Worm (Caenorhabditis elegans) whole organism, L2 larva: ENCODE data around the gene F41F3.3.

ENCODE experiments used
- ama-1 ChIP-seq: fragments of 150-350 bp; optimal IDR thresholded peaks from 2 replicates; lab custom pipeline; 2018; ENCODE audit warnings: inconsistent platforms
- lin-39 ChIP-seq: fragments of 150-350 bp; optimal IDR thresholded peaks from 2 replicates; lab custom pipeline; 2014; ENCODE audit warnings: missing biosample characterization, missing genetic modification reagents, missing genetic modification characterization
- lsy-2 ChIP-seq, 2 experiments: fragments of 150-350 bp in 1 of 2; sonication (generic microtip) in 1 of 2; optimal IDR thresholded peaks; 2 replicates each; lab custom pipeline; 2014 to 2017; ENCODE audit warnings: missing biosample characterization in 2 of 2, missing genetic modification characterization in 2 of 2
- nhr-129 ChIP-seq: fragments of 150-350 bp; optimal IDR thresholded peaks from 2 replicates; lab custom pipeline; 2014; ENCODE audit warnings: missing biosample characterization, missing genetic modification characterization
- nhr-23 ChIP-seq: fragments of 150-350 bp; optimal IDR thresholded peaks from 2 replicates; lab custom pipeline; 2014; ENCODE audit warnings: missing biosample characterization, missing genetic modification reagents, missing genetic modification characterization
- unc-62 ChIP-seq: fragments of 150-350 bp; optimal IDR thresholded peaks from 2 replicates; lab custom pipeline; 2014; ENCODE audit warnings: missing biosample characterization, missing genetic modification reagents, missing genetic modification characterization

DNA sequence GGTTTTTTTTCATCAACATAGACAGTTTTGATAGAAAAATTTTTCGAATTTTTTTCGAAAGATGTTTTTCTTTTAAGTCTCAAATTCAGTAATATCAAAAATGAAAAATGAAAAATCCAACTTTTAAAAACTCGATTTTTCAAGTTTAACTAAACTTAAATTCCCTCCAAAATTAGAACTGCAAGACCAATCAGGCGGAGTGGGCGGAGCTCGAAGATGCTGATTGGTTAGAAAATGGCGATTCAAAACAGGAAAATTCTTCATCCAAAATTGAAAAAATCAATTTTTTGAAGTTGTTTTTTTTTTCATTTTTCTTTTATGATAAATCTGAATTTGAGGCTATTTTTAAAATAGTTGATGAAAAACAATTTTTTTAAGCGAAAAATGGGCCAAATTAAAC lies 23.3 kb downstream of the F41F3.3 start:
- TF ChIP-seq nhr-23 (tag; lab: Kevin White, UChicago) (no peak), lsy-2 (tag; optimal IDR thresholded peaks at IDR 0.05; lab: Kevin White, UChicago) (no peak), unc-62 (no peak), ama-1 (lab: Kevin White, UChicago) (no peak), lin-39 (tag; lab: Kevin White, UChicago) (no peak), nhr-129 (tag; lab: Kevin White, UChicago) (no peak)
